Worm (Caenorhabditis elegans): ENCODE results near the gene ctbp-1.

ce11 chrX:5885565-5885964, 23.1 kb downstream of the ctbp-1 start, which contains the start of gene flp-7:
- TF ChIP-seq ama-1 (optimal IDR thresholded peaks at IDR 0.05), result no peak
- TF ChIP-seq tra-4 (tag; optimal IDR thresholded peaks at IDR 0.05), result no peak
- no peak for TF ChIP-seq ets-7 (tag; optimal IDR thresholded peaks at IDR 0.05)
- no peak for TF ChIP-seq B0310.2 (tag; optimal IDR thresholded peaks at IDR 0.05)
- TF ChIP-seq hmbx-1 (tag; optimal IDR thresholded peaks at IDR 0.05), result no peak
- TF ChIP-seq tbx-37 (GFP tag; conservative IDR thresholded peaks at IDR 0.05), result no peak
- TF ChIP-seq F13C5.2 (tag; optimal IDR thresholded peaks at IDR 0.05), result no peak
- no peak for TF ChIP-seq hmg-4 (GFP tag; optimal IDR thresholded peaks at IDR 0.05)
- no peak for TF ChIP-seq flt-1 (GFP tag; IDR thresholded peaks at IDR 0.05)

Measured in whole organism, early embryonic.